Fruit fly (Drosophila melanogaster): Measurements from ENCODE around the gene Plod.

DNA sequence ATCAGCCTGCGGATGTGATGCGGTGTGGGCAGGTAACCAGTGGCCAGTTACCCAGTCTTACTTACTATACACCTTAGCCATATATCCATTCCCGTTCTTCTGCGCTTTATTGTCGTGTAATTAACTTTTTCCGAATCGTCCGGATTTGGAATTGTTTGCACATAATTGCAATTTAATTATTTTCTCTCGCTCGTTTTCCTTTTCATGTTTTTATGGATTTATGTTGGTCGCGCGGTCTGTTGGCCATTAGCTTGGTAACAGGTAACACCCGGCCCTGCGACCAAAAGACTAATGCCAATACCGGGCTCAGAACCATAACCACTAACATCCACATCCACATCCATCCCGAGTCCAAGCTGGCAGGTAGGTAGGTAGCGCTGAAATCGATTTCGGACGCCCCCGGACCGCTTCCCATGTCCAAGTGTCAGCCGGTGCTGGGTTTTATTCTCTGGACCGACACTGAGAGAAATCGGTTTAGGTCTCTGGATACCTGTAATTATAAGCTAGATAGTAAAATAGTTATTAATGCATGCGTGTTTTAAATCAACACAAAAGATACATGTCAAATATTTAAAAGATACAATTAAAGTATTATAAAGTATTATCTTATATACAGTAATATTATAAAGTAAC, 31.4 kb upstream of the Plod start:
- TF ChIP-seq fru (GFP tag; optimal IDR thresholded peaks at IDR 0.05) (no peak), CG9705 (GFP tag; optimal IDR thresholded peaks at IDR 0.05) (no peak), Myc (optimal IDR thresholded peaks at IDR 0.05) (no peak), OdsH (GFP tag; optimal IDR thresholded peaks at IDR 0.05) (no peak), tai (GFP tag; optimal IDR thresholded peaks at IDR 0.05) (no peak), Rel (GFP tag; optimal IDR thresholded peaks at IDR 0.05) (no peak), Rel (tag; optimal IDR thresholded peaks at IDR 0.05) (no peak), usp (GFP tag; optimal IDR thresholded peaks at IDR 0.05) (no peak), Sp1 (GFP tag; optimal IDR thresholded peaks at IDR 0.05) (no peak), woc (GFP tag; optimal IDR thresholded peaks at IDR 0.05) (peak; percentile 25), Hnf4 (GFP tag; optimal IDR thresholded peaks at IDR 0.05) (no peak), N (GFP tag; optimal IDR thresholded peaks at IDR 0.05) (no peak), h (GFP tag; optimal IDR thresholded peaks at IDR 0.05) (no peak)
